Fruit fly (Drosophila melanogaster) whole organism, adult: Measurements from ENCODE around the gene Pkc98E.

ENCODE experiments used
- CG11617 ChIP-seq: fragments of 200-800 bp; sonication (Bioruptor generic); optimal IDR thresholded peaks from 2 replicates; lab custom pipeline; 2017; ENCODE audit warnings: mild to moderate bottlenecking, missing biosample characterization, missing genetic modification reagents, missing genetic modification characterization
- CG12768 ChIP-seq: fragments of 200-800 bp; sonication (Bioruptor generic); optimal IDR thresholded peaks from 2 replicates; lab custom pipeline; 2017; ENCODE audit warnings: missing biosample characterization, missing genetic modification characterization, mild to moderate bottlenecking, moderate library complexity, missing genetic modification reagents
- CG14711 ChIP-seq: fragments of 200-800 bp; sonication (Bioruptor generic); optimal IDR thresholded peaks from 2 replicates; lab custom pipeline; 2018; ENCODE audit warnings: missing biosample characterization, mild to moderate bottlenecking, missing genetic modification characterization, moderate library complexity
- CG1620 ChIP-seq: fragments of 200-800 bp; sonication (Bioruptor generic); optimal IDR thresholded peaks from 2 replicates; lab custom pipeline; 2016; ENCODE audit warnings: missing biosample characterization, missing genetic modification characterization
- CG33017 ChIP-seq: fragments of 200-800 bp; sonication (Bioruptor generic); optimal IDR thresholded peaks from 2 replicates; lab custom pipeline; 2018; ENCODE audit warnings: missing biosample characterization, mild to moderate bottlenecking, missing genetic modification characterization, moderate library complexity
- CG5204 ChIP-seq: fragments of 200-800 bp; sonication (Bioruptor generic); optimal IDR thresholded peaks from 2 replicates; lab custom pipeline; 2016; ENCODE audit warnings: missing biosample characterization, missing genetic modification characterization
- CG7045 ChIP-seq: fragments of 200-800 bp; sonication (Bioruptor generic); optimal IDR thresholded peaks from 2 replicates; lab custom pipeline; 2017; ENCODE audit warnings: missing biosample characterization, mild to moderate bottlenecking, missing genetic modification characterization
- CG7101 ChIP-seq: fragments of 200-800 bp; sonication (Bioruptor generic); optimal IDR thresholded peaks from 2 replicates; lab custom pipeline; 2018; ENCODE audit warnings: missing biosample characterization, mild to moderate bottlenecking, missing genetic modification characterization, moderate library complexity
- Clk ChIP-seq: fragments of 200-800 bp; sonication (Bioruptor generic); optimal IDR thresholded peaks from 2 replicates; lab custom pipeline; 2017; ENCODE audit warnings: missing biosample characterization, missing genetic modification characterization
- Crg-1 ChIP-seq: fragments of 200-800 bp; sonication (Bioruptor generic); optimal IDR thresholded peaks from 2 replicates; lab custom pipeline; 2016; ENCODE audit warnings: missing biosample characterization, missing genetic modification characterization
- Hr96 ChIP-seq: fragments of 200-800 bp; sonication (Bioruptor generic); optimal IDR thresholded peaks from 2 replicates; lab custom pipeline; 2016; ENCODE audit warnings: missing biosample characterization, missing genetic modification characterization
- Mnt ChIP-seq: fragments of 200-800 bp; sonication (Bioruptor generic); optimal IDR thresholded peaks from 2 replicates; lab custom pipeline; 2016; ENCODE audit warnings: missing biosample characterization, mild to moderate bottlenecking, missing genetic modification characterization
- bab1 ChIP-seq: fragments of 200-800 bp; sonication (Bioruptor generic); optimal IDR thresholded peaks from 3 replicates; lab custom pipeline; 2019; ENCODE audit warnings: missing biosample characterization, mild to moderate bottlenecking, missing genetic modification characterization, moderate library complexity
- cic ChIP-seq: fragments of 200-800 bp; sonication (Bioruptor generic); optimal IDR thresholded peaks from 2 replicates; lab custom pipeline; 2017; ENCODE audit warnings: missing biosample characterization, mild to moderate bottlenecking, missing genetic modification characterization, moderate library complexity
- cnc ChIP-seq, 2 experiments: fragments of >200 bp; optimal IDR thresholded peaks; 2 replicates each; lab custom pipeline; 2017
- kay ChIP-seq: fragments of 200-800 bp; sonication (Bioruptor generic); peaks from one replicate; lab custom pipeline; 2016; ENCODE audit warnings: missing biosample characterization, missing genetic modification characterization, borderline replicate concordance
- ovo ChIP-seq: fragments of 200-800 bp; sonication (Bioruptor generic); optimal IDR thresholded peaks from 2 replicates; lab custom pipeline; 2016; ENCODE audit warnings: missing biosample characterization, missing genetic modification characterization
- pad ChIP-seq: fragments of 200-800 bp; sonication (Bioruptor generic); optimal IDR thresholded peaks from 3 replicates; lab custom pipeline; 2017; ENCODE audit warnings: missing biosample characterization, missing genetic modification characterization, mild to moderate bottlenecking, moderate library complexity, missing genetic modification reagents
- tj ChIP-seq: fragments of 200-800 bp; sonication (Bioruptor generic); optimal IDR thresholded peaks from 3 replicates; lab custom pipeline; 2017; ENCODE audit warnings: missing biosample characterization, mild to moderate bottlenecking, missing genetic modification characterization, moderate library complexity
- toe ChIP-seq: fragments of 200-800 bp; sonication (Bioruptor generic); optimal IDR thresholded peaks from 2 replicates; lab custom pipeline; 2016; ENCODE audit warnings: missing biosample characterization, missing genetic modification characterization

Gene Pkc98E

dm6 chr3R:29071141-29071540 is 32.2 kb downstream of the Pkc98E start:
- TF ChIP-seq bab1 (GFP tag; lab: Kevin White, UChicago) (no peak), CG12768 (GFP tag; lab: Kevin White, UChicago) (no peak), CG7101 (tag; lab: Kevin White, UChicago) (no peak), cic (no peak), ovo (GFP tag; lab: Kevin White, UChicago) (no peak), CG14711 (tag; lab: Kevin White, UChicago) (no peak), Hr96 (GFP tag; lab: Kevin White, UChicago) (no peak), CG7045 (GFP tag; lab: Kevin White, UChicago) (no peak), cnc (optimal IDR thresholded peaks at IDR 0.05; lab: Kevin White, UChicago) (no peak), pad (GFP tag; lab: Kevin White, UChicago) (no peak), Mnt (GFP tag; lab: Kevin White, UChicago) (no peak), Crg-1 (no peak), toe (no peak), CG11617 (no peak), CG33017 (tag; lab: Kevin White, UChicago) (no peak), CG1620 (GFP tag; lab: Kevin White, UChicago) (no peak), CG5204 (GFP tag; lab: Kevin White, UChicago) (no peak), tj (GFP tag; lab: Kevin White, UChicago) (no peak), kay (no peak), Clk (GFP tag; lab: Kevin White, UChicago) (no peak)

dm6 chr3R:29072834-29073233 is 33.9 kb downstream of the Pkc98E start:
- TF ChIP-seq CG7101 (tag; lab: Kevin White, UChicago) = no peak
- TF ChIP-seq Hr96 (GFP tag; lab: Kevin White, UChicago) = no peak
- no peak for TF ChIP-seq ovo (GFP tag; lab: Kevin White, UChicago)
- no peak for TF ChIP-seq Clk (GFP tag; lab: Kevin White, UChicago)
- TF ChIP-seq cic = no peak
- TF ChIP-seq CG5204 (GFP tag; lab: Kevin White, UChicago) = no peak
- TF ChIP-seq CG33017 (tag; lab: Kevin White, UChicago) = no peak
- no peak for TF ChIP-seq tj (GFP tag; lab: Kevin White, UChicago)
- TF ChIP-seq cnc (optimal IDR thresholded peaks at IDR 0.05; lab: Kevin White, UChicago) = no peak
- TF ChIP-seq CG14711 (tag; lab: Kevin White, UChicago) = no peak
- TF ChIP-seq Crg-1 = no peak

- TF ChIP-seq Clk (GFP tag; lab: Kevin White, UChicago) = no peak
- TF ChIP-seq CG7045 (GFP tag; lab: Kevin White, UChicago) = peak; percentile 36
- TF ChIP-seq CG5204 (GFP tag; lab: Kevin White, UChicago) = no peak
- TF ChIP-seq tj (GFP tag; lab: Kevin White, UChicago) = peak; percentile 45
- TF ChIP-seq Mnt (GFP tag; lab: Kevin White, UChicago) = peak; percentile 12
- TF ChIP-seq CG7101 (tag; lab: Kevin White, UChicago) = peak; percentile 27
- TF ChIP-seq CG33017 (tag; lab: Kevin White, UChicago) = peak; percentile 33
- no peak for TF ChIP-seq CG14711 (tag; lab: Kevin White, UChicago)
- peak; percentile 8 for TF ChIP-seq pad (GFP tag; lab: Kevin White, UChicago)
- TF ChIP-seq CG11617 = peak; percentile 2
- peak; percentile 67 for TF ChIP-seq CG12768 (GFP tag; lab: Kevin White, UChicago)
- peak; percentile 53 for TF ChIP-seq toe
- TF ChIP-seq kay = peak; percentile 22
- TF ChIP-seq cnc (optimal IDR thresholded peaks at IDR 0.05; lab: Kevin White, UChicago) = no peak
- no peak for TF ChIP-seq Hr96 (GFP tag; lab: Kevin White, UChicago)
- TF ChIP-seq CG1620 (GFP tag; lab: Kevin White, UChicago) = no peak
- peak; percentile 37 for TF ChIP-seq Crg-1
- TF ChIP-seq bab1 (GFP tag; lab: Kevin White, UChicago) = no peak
- TF ChIP-seq ovo (GFP tag; lab: Kevin White, UChicago) = no peak
Observed at dm6 chr3R:29074001-29074609, 35.1 kb downstream of the Pkc98E start.

DNA sequence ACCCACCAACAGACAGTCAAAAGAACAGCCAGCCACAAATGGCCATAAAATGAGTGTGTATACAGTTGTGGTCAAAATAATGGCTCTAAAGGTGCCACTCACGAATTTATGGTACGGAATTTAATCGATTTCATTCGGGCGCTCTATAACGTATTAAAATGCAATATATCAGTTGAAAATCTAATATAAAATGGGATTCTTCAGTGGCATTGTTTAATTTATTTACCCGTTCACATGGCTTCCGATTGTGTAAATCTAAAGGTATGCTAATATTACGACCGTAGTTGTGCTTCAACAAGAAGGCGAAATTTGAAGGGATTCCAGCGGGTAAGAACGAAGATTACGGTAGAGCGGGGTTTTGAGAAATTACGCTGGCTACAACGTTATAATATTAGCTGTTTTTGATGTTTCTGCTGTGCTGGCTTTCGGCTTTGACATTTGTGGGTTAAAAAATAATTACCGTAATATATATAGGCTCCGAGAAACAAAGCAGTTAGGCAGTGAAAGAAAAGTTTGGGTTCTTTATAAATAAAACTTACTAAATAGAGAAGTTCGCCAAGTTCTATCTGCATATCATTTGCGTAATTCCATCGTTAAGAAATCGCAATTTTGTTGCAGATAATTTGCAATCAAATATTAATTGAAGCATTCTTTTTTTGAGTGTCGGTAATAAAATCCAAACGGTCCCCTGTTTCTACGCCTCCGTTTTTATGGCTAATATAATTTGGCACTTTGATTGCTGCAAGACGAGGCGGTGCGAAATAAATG is 36.9 kb downstream of the Pkc98E start:
- TF ChIP-seq CG11617 (no peak), cic (no peak), toe (no peak), tj (GFP tag; lab: Kevin White, UChicago) (no peak), kay (no peak), CG12768 (GFP tag; lab: Kevin White, UChicago) (no peak), bab1 (GFP tag; lab: Kevin White, UChicago) (no peak), Hr96 (GFP tag; lab: Kevin White, UChicago) (no peak), CG7101 (tag; lab: Kevin White, UChicago) (no peak), ovo (GFP tag; lab: Kevin White, UChicago) (no peak), CG33017 (tag; lab: Kevin White, UChicago) (no peak), Crg-1 (no peak), pad (GFP tag; lab: Kevin White, UChicago) (no peak), CG14711 (tag; lab: Kevin White, UChicago) (no peak), CG7045 (GFP tag; lab: Kevin White, UChicago) (no peak), CG5204 (GFP tag; lab: Kevin White, UChicago) (no peak), Clk (GFP tag; lab: Kevin White, UChicago) (no peak)

DNA sequence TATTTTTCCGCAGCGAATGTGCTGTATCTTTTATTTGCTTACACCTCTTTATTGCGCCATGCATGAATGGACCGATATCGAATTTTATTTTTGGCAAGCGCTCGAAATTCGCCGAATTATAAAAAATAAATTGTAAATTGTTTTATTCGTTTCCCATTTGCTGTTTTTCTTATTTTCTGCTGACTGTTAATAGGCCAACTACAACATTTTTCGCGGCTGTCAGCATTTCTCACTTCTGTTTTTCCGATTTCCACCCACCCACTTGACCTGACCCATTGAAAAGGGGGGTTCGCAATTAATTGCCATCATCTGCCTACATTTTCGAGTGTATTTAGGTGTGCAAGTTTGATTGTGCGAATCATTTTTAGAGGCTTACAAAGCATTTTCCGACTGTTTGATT is 37.7 kb downstream of the Pkc98E start:
- TF ChIP-seq CG12768 (GFP tag; lab: Kevin White, UChicago) (no peak), tj (GFP tag; lab: Kevin White, UChicago) (peak; percentile 92)
